Worm (Caenorhabditis elegans): Measurements from ENCODE around the gene clec-7.

ce11 chrV:7330868-7331267, 2.7 kb downstream of the clec-7 start, which contains the start of gene F10G2.2:
- TF ChIP-seq unc-130 (GFP tag; optimal IDR thresholded peaks at IDR 0.05) (no peak), pbrm-1 (GFP tag; IDR thresholded peaks at IDR 0.05) (no peak), madf-10 (tag; optimal IDR thresholded peaks at IDR 0.05) (no peak), ztf-26 (tag; optimal IDR thresholded peaks at IDR 0.05) (no peak), attf-5 (GFP tag; optimal IDR thresholded peaks at IDR 0.05) (no peak), hrde-1 (tag; optimal IDR thresholded peaks at IDR 0.05; ENCODE audit: borderline replicate concordance) (no peak), snpc-3.4 (tag; optimal IDR thresholded peaks at IDR 0.05) (no peak), hlh-12 (tag; optimal IDR thresholded peaks at IDR 0.05) (no peak), ama-1 (optimal IDR thresholded peaks at IDR 0.05) (no peak), ama-1 (GFP tag; optimal IDR thresholded peaks at IDR 0.05) (no peak), athp-1 (tag; optimal IDR thresholded peaks at IDR 0.05) (no peak), lag-1 (GFP tag; IDR thresholded peaks at IDR 0.05) (no peak)

All from whole organism, young adult.